Worm (Caenorhabditis elegans): ENCODE results near the gene mrps-25.
A peak's percentile ranks its signal among the peaks of the same experiment; 100 is the strongest.

DNA sequence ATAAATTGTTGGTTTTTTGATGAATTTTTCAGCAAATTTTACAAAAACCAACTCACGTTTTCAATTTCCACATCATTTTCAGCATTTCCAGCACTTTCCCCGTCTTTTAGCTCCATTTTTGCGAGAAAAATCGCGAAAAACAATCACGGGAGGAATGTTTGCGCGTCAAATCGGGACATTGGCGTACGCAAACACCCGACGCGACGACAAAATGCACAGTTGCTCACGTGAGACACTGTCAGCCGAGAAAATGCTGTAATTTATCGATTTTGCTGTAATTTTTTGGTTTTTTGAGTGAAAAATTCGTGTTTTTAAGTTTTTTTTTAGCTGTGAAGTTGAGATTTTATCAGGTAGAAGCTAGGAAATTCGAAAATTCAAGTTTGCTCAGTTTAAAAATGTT is 47.1 kb upstream of the mrps-25 start, which contains the start of gene Y55F3AM.9:
- TF ChIP-seq daf-12 (tag; optimal IDR thresholded peaks at IDR 0.05) (no peak), pha-4 (GFP tag; IDR thresholded peaks at IDR 0.05) (no peak), pha-4 (tag; optimal IDR thresholded peaks at IDR 0.05) (no peak), fkh-10 (GFP tag; optimal IDR thresholded peaks at IDR 0.05) (peak; percentile 7), mep-1 (tag; optimal IDR thresholded peaks at IDR 0.05) (peak; percentile 19), ctbp-1 (GFP tag; IDR thresholded peaks at IDR 0.05) (no peak), unc-62 (GFP tag; optimal IDR thresholded peaks at IDR 0.05 in 1 of 2) (no peak), unc-62 (tag; optimal IDR thresholded peaks at IDR 0.05) (no peak), lin-39 (tag; optimal IDR thresholded peaks at IDR 0.05) (no peak), ZK546.5 (tag; optimal IDR thresholded peaks at IDR 0.05) (no peak), fos-1 (tag; optimal IDR thresholded peaks at IDR 0.05) (no peak), zip-2 (tag; optimal IDR thresholded peaks at IDR 0.05) (no peak), zag-1 (tag; optimal IDR thresholded peaks at IDR 0.05) (no peak), ceh-82 (tag; optimal IDR thresholded peaks at IDR 0.05) (no peak), lir-3 (tag; optimal IDR thresholded peaks at IDR 0.05) (no peak)
